Fruit fly (Drosophila melanogaster): ENCODE measurements around the gene CG4631.

Gene CG4631

DNA sequence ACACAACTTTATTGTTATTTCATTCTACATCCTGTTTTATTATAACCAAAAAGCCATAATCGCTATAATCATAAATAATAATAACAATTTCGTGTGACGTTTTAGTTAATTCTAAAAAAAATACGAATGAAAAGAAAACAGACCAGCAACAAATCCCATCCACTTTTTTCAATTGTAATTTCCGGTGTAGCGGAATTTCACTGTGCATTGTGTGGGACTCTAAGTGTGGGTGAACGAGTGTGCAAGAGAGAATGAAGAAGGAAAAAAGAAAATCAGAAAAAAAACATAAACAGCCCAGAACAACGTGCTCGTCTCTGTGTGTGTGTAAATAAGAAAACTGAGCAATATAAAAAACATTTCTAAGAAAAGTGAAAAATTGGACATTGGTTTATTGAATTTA is 4.9 kb upstream of the CG4631 start:
- TF ChIP-seq psq (GFP tag; optimal IDR thresholded peaks at IDR 0.05) (peak; percentile 46), rgr (GFP tag; optimal IDR thresholded peaks at IDR 0.05) (peak; percentile 13), Hr83 (GFP tag; optimal IDR thresholded peaks at IDR 0.05; ENCODE audit: poor library complexity, severe bottlenecking) (no peak), sv (GFP tag; optimal IDR thresholded peaks at IDR 0.05) (no peak), GATAd (GFP tag; optimal IDR thresholded peaks at IDR 0.05) (no peak), woc (GFP tag; optimal IDR thresholded peaks at IDR 0.05) (no peak)

DNA sequence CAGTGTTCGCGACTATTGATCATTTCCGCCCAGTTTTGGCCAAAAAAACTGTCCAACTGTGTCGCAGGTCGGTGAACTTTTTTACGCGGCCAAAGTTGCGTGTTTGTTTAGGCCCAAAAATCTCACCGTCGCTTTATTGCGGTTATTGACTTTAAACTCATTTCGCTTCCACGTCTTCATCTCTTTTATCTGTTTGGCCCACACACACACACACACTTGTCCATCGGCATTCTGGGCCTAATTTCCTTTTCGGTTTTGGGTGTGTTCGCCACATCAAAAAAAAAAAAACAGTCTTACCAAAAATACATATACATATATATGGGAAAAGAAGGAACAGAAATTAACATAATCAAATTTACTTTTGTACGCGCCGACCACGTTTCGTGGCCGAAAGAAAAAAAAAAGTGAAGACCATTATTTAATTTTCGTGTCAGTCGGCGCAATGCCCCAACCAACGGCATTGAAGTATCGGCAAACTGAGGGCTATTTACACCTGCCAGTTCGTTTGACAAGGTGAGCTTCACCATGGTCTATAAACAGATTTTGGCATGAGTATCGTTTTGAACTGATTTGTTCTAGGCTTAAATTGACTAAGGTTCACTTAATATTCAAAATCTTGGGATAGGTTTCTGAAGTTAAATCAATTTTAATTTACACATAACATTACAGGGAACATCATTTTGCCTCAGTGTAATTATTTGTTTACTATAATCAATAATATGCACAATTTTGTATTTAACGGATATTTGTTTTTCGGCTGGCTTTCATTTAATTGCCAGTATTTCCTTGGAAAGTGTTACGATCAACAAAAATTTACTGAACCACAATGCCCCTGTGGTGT is 1.9 kb upstream of the CG4631 start, which contains the start of gene CG31815:
CG31815 (plus strand) TSS at position 791 of the 841 bp plus-strand sequence.
- TF ChIP-seq Mio (GFP tag; optimal IDR thresholded peaks at IDR 0.05) (no peak), OdsH (GFP tag; optimal IDR thresholded peaks at IDR 0.05) (no peak), brk (GFP tag; optimal IDR thresholded peaks at IDR 0.05) (no peak), rgr (GFP tag; optimal IDR thresholded peaks at IDR 0.05) (no peak), psq (GFP tag; optimal IDR thresholded peaks at IDR 0.05) (peak; percentile 45), HLH106 (tag; optimal IDR thresholded peaks at IDR 0.05) (no peak)

DNA sequence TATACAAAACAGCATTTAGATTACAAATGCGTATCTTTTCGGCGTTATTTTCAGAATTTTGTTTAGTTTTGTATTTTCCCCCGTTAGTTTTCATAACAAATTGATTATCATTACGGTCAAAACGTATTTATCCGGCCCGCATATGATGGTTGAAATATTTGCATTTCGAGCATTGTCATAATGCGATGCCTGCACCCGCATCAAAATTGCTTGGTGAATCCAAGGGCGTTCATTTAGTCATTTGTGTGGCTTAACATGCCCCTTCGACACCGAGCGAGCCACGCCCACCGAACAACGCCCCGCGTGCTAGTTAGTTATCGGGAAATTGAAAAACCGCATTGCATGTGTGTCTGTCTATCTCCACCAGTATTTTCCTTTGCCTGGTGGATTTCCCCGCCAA is 9.1 kb downstream of the CG4631 start:
- TF ChIP-seq GATAd (GFP tag; optimal IDR thresholded peaks at IDR 0.05) (no peak), lola (GFP tag; optimal IDR thresholded peaks at IDR 0.05) (no peak), pan (optimal IDR thresholded peaks at IDR 0.05) (no peak), HLH106 (tag; optimal IDR thresholded peaks at IDR 0.05) (no peak), N (GFP tag; optimal IDR thresholded peaks at IDR 0.05) (no peak), Jra (GFP tag; optimal IDR thresholded peaks at IDR 0.05) (no peak), dsf (GFP tag; optimal IDR thresholded peaks at IDR 0.05; ENCODE audit: borderline replicate concordance) (no peak), br (GFP tag; optimal IDR thresholded peaks at IDR 0.05) (no peak), usp (GFP tag; optimal IDR thresholded peaks at IDR 0.05) (no peak), Hr78 (GFP tag; optimal IDR thresholded peaks at IDR 0.05) (no peak)

DNA sequence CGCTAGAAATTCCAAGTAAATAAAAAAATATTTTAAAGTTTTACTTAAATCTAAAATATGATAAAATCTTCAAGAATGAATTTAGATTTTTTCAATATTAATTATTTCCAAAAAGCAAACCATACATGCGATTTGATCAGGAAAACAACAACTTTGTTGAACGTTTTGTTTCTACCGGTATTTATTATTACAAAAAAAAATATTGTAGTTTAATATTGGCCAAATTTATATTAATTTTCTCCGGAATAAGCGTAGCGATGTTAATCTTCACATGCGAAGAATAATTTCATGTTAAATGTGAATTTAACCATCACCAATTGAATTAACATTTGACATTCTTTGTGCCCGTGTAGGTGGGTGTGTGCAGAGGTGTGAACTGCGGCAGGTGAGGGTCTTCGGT is 11.8 kb downstream of the CG4631 start:
- TF ChIP-seq dmrt93B (GFP tag; optimal IDR thresholded peaks at IDR 0.05) = no peak
- no peak for TF ChIP-seq Myc (optimal IDR thresholded peaks at IDR 0.05)
- no peak for TF ChIP-seq Mio (GFP tag; optimal IDR thresholded peaks at IDR 0.05)
- no peak for TF ChIP-seq rgr (GFP tag; optimal IDR thresholded peaks at IDR 0.05)
- no peak for TF ChIP-seq brk (GFP tag; optimal IDR thresholded peaks at IDR 0.05)
- TF ChIP-seq Vsx2 (GFP tag; optimal IDR thresholded peaks at IDR 0.05; ENCODE audit: partially characterized antibody) = no peak
- TF ChIP-seq ey (GFP tag; optimal IDR thresholded peaks at IDR 0.05) = no peak
- no peak for TF ChIP-seq sage (GFP tag; optimal IDR thresholded peaks at IDR 0.05)
- no peak for TF ChIP-seq psq (GFP tag; optimal IDR thresholded peaks at IDR 0.05)

DNA sequence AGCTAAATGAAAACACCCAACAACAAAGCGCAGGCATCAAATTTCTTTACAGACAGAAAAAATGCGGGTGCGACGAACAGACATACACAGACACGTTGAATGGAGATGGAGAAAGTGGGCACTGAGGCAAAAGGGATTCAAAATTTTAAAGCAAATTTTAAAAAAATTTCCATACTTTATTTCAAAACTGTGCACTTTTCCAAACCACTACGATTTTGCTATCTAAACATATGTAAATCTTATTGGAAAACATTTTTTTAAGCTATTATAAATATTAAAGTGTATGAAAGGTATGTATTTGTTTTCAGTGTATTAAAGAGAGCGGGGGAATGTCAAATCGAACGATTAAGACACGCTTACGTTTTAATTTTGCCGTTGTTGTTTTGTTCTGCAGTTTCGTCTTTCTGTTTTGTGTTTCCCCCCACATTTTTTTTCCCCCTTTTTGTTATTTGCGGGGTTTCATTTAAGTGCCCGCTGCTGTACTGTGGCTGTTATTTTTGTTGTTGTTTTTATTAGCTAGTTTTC is 13.3 kb downstream of the CG4631 start:
- no peak for TF ChIP-seq GATAd (GFP tag; optimal IDR thresholded peaks at IDR 0.05)
- TF ChIP-seq N (GFP tag; optimal IDR thresholded peaks at IDR 0.05) = no peak
- peak; percentile 91 for TF ChIP-seq psq (GFP tag; optimal IDR thresholded peaks at IDR 0.05)
- peak; percentile 75 for TF ChIP-seq CG32264 (GFP tag; optimal IDR thresholded peaks at IDR 0.05)
- no peak for TF ChIP-seq lola (GFP tag; optimal IDR thresholded peaks at IDR 0.05)
- TF ChIP-seq HLH106 (tag; optimal IDR thresholded peaks at IDR 0.05) = peak; percentile 94
- no peak for TF ChIP-seq dl (GFP tag; optimal IDR thresholded peaks at IDR 0.05; ENCODE audit: insufficient read depth in 1 of 2, partially characterized antibody in 2 of 2)
- peak; percentile 90 for TF ChIP-seq OdsH (GFP tag; optimal IDR thresholded peaks at IDR 0.05)
- TF ChIP-seq dsf (GFP tag; optimal IDR thresholded peaks at IDR 0.05; ENCODE audit: borderline replicate concordance) = no peak
- TF ChIP-seq usp (GFP tag; optimal IDR thresholded peaks at IDR 0.05) = no peak
- peak; percentile 84 for TF ChIP-seq rgr (GFP tag; optimal IDR thresholded peaks at IDR 0.05)
- peak; percentile 81 for TF ChIP-seq woc (GFP tag; optimal IDR thresholded peaks at IDR 0.05)
- TF ChIP-seq Sp1 (GFP tag; optimal IDR thresholded peaks at IDR 0.05) = peak; percentile 80
- no peak for TF ChIP-seq Hnf4 (GFP tag; optimal IDR thresholded peaks at IDR 0.05)
- TF ChIP-seq sv (GFP tag; optimal IDR thresholded peaks at IDR 0.05) = peak; percentile 58
- TF ChIP-seq tai (GFP tag; optimal IDR thresholded peaks at IDR 0.05) = peak; percentile 54
- peak; percentile 68 for TF ChIP-seq br (GFP tag; optimal IDR thresholded peaks at IDR 0.05)
- TF ChIP-seq Dfd (GFP tag; optimal IDR thresholded peaks at IDR 0.05) = peak; percentile 23
- no peak for TF ChIP-seq Hr83 (GFP tag; optimal IDR thresholded peaks at IDR 0.05; ENCODE audit: poor library complexity, severe bottlenecking)
- no peak for TF ChIP-seq Mio (GFP tag; optimal IDR thresholded peaks at IDR 0.05)
- TF ChIP-seq pan (optimal IDR thresholded peaks at IDR 0.05) = no peak
- TF ChIP-seq CG9705 (GFP tag; optimal IDR thresholded peaks at IDR 0.05) = peak; percentile 71
- TF ChIP-seq jim (GFP tag; optimal IDR thresholded peaks at IDR 0.05) = peak; percentile 77
- TF ChIP-seq ey (GFP tag; optimal IDR thresholded peaks at IDR 0.05) = peak; percentile 82
- TF ChIP-seq sage (GFP tag; optimal IDR thresholded peaks at IDR 0.05) = peak; percentile 67
- peak; percentile 0 to 80 for TF ChIP-seq foxo (GFP tag; optimal IDR thresholded peaks at IDR 0.05)
- TF ChIP-seq Dif (GFP tag; optimal IDR thresholded peaks at IDR 0.05; ENCODE audit: partially characterized antibody) = no peak
- peak; percentile 8 for TF ChIP-seq CrebA (GFP tag; optimal IDR thresholded peaks at IDR 0.05; ENCODE audit: borderline replicate concordance)
- peak; percentile 88 for TF ChIP-seq fru (GFP tag; optimal IDR thresholded peaks at IDR 0.05)
- peak; percentile 43 for TF ChIP-seq brk (GFP tag; optimal IDR thresholded peaks at IDR 0.05)
- peak; percentile 94 for TF ChIP-seq h (GFP tag; optimal IDR thresholded peaks at IDR 0.05)
- TF ChIP-seq Vsx2 (GFP tag; optimal IDR thresholded peaks at IDR 0.05; ENCODE audit: partially characterized antibody) = no peak
- TF ChIP-seq dmrt93B (GFP tag; optimal IDR thresholded peaks at IDR 0.05) = peak; percentile 88
- no peak for TF ChIP-seq Jra (GFP tag; optimal IDR thresholded peaks at IDR 0.05)
